Comparison of ENCODE assay signal across 5 fruit fly cellular contexts in the genomic region with DNA sequence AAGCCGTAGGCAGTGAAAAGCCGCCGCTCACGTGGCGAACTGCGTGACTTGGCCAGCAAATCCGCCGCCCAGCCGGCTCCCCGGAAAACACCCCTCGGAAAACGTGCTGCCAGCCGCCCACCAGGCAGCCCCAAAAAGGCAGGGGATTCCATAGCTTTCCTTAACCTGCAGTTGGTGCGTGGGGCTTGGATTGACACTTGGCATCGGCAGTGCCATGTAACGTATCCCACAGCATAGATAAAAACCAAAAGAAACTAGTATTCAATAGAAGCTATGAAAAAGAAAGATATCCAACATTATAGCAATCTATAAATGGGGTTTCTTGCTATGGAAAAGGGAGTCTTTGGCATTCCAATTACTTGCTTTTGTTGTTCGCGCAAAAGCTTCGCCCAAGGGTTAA.
TF ChIP-seq lines count a peak whose summit lies in the region.

No protein-coding gene starts in this region.

- no peak for TF ChIP-seq CTCF in whole organism, embryonic (GFP tag; optimal IDR thresholded peaks at IDR 0.05; lab: Kevin White, UChicago)

TF ChIP-seq in whole organism, adult, 20 proteins besides CTCF, POLR2A, EP300 and RAD21 (continues in another document):
- TF ChIP-seq Clk (GFP tag; optimal IDR thresholded peaks at IDR 0.05; lab: Kevin White, UChicago) (peak; percentile 92), tj (GFP tag; optimal IDR thresholded peaks at IDR 0.05; lab: Kevin White, UChicago) (peak; percentile 28), CG7101 (tag; optimal IDR thresholded peaks at IDR 0.05; lab: Kevin White, UChicago) (peak; percentile 81), pad (GFP tag; optimal IDR thresholded peaks at IDR 0.05; lab: Kevin White, UChicago) (peak; percentile 28), cnc (optimal IDR thresholded peaks at IDR 0.05; lab: Kevin White, UChicago) (no peak), kay (GFP tag; lab: Kevin White, UChicago; ENCODE audit: borderline replicate concordance) (no peak), Mnt (GFP tag; optimal IDR thresholded peaks at IDR 0.05; lab: Kevin White, UChicago) (no peak), Crg-1 (GFP tag; optimal IDR thresholded peaks at IDR 0.05; lab: Kevin White, UChicago) (no peak), bab1 (GFP tag; optimal IDR thresholded peaks at IDR 0.05; lab: Kevin White, UChicago) (no peak), toe (GFP tag; optimal IDR thresholded peaks at IDR 0.05; lab: Kevin White, UChicago) (peak; percentile 32), Hr96 (GFP tag; optimal IDR thresholded peaks at IDR 0.05; lab: Kevin White, UChicago) (peak; percentile 86), cic (GFP tag; optimal IDR thresholded peaks at IDR 0.05; lab: Kevin White, UChicago) (no peak), ovo (GFP tag; optimal IDR thresholded peaks at IDR 0.05; lab: Kevin White, UChicago) (no peak), CG5204 (GFP tag; optimal IDR thresholded peaks at IDR 0.05; lab: Kevin White, UChicago) (peak; percentile 65), CG14711 (tag; optimal IDR thresholded peaks at IDR 0.05; lab: Kevin White, UChicago) (peak; percentile 65), CG33017 (tag; optimal IDR thresholded peaks at IDR 0.05; lab: Kevin White, UChicago) (peak; percentile 49), CG11617 (GFP tag; optimal IDR thresholded peaks at IDR 0.05; lab: Kevin White, UChicago) (peak; percentile 79)

TF ChIP-seq in whole organism, embryonic, 481 proteins besides CTCF, POLR2A, EP300 and RAD21 (continues in another document):
- TF ChIP-seq Meics (GFP tag; optimal IDR thresholded peaks at IDR 0.05; lab: Kevin White, UChicago) (peak; percentile 6), CG11696 (GFP tag; IDR thresholded peaks at IDR 0.05; lab: Robert Waterston, UW) (no peak), CG10543 (GFP tag; optimal IDR thresholded peaks at IDR 0.05; lab: Kevin White, UChicago) (peak; percentile 8), cwo (GFP tag; optimal IDR thresholded peaks at IDR 0.05; lab: Kevin White, UChicago) (peak; percentile 69), CG18764 (GFP tag; optimal IDR thresholded peaks at IDR 0.05; lab: Kevin White, UChicago) (no peak), CG18599 (GFP tag; optimal IDR thresholded peaks at IDR 0.05; lab: Kevin White, UChicago) (peak; percentile 61), sens (GFP tag; lab: Kevin White, UChicago) (peak; percentile 52), lab (GFP tag; optimal IDR thresholded peaks at IDR 0.05; lab: Kevin White, UChicago) (peak; percentile 25), CG3281 (GFP tag; optimal IDR thresholded peaks at IDR 0.05; lab: Kevin White, UChicago) (peak; percentile 1), Med (GFP tag; lab: Kevin White, UChicago) (peak; percentile 69), CG13424 (tag; optimal IDR thresholded peaks at IDR 0.05; lab: Kevin White, UChicago) (peak; percentile 19), CG13894 (tag; optimal IDR thresholded peaks at IDR 0.05; lab: Kevin White, UChicago) (peak; percentile 9), row (GFP tag; IDR thresholded peaks at IDR 0.05; lab: Robert Waterston, UW) (peak; percentile 65), Deaf1 (tag; optimal IDR thresholded peaks at IDR 0.05; lab: Kevin White, UChicago) (no peak), CG7839 (tag; optimal IDR thresholded peaks at IDR 0.05; lab: Kevin White, UChicago) (peak; percentile 4), Hmr (GFP tag; optimal IDR thresholded peaks at IDR 0.05; lab: Kevin White, UChicago) (no peak), gcm2 (GFP tag; optimal IDR thresholded peaks at IDR 0.05; lab: Kevin White, UChicago) (no peak), CG43689 (GFP tag; IDR thresholded peaks at IDR 0.05; lab: Robert Waterston, UW) (no peak), E2f1 (GFP tag; IDR thresholded peaks at IDR 0.05; lab: Robert Waterston, UW) (no peak)

TF ChIP-seq in whole organism, prepupa, 60 proteins besides CTCF, POLR2A, EP300 and RAD21 (continues in another document):
- TF ChIP-seq CG6276 (GFP tag; optimal IDR thresholded peaks at IDR 0.05; lab: Kevin White, UChicago) (peak; percentile 15), CG15336 (GFP tag; IDR thresholded peaks at IDR 0.05; lab: Robert Waterston, UW) (peak; percentile 55), CG6854 (GFP tag; optimal IDR thresholded peaks at IDR 0.05; lab: Kevin White, UChicago) (no peak), Eip78C (GFP tag; lab: Kevin White, UChicago) (peak; percentile 54), Smox (GFP tag; optimal IDR thresholded peaks at IDR 0.05; lab: Kevin White, UChicago) (no peak), Hr38 (GFP tag; optimal IDR thresholded peaks at IDR 0.05; lab: Kevin White, UChicago) (no peak), Eip93F (GFP tag; optimal IDR thresholded peaks at IDR 0.05; lab: Kevin White, UChicago) (no peak), dsx (GFP tag; optimal IDR thresholded peaks at IDR 0.05; lab: Kevin White, UChicago; ENCODE audit: poor library complexity, severe bottlenecking) (no peak), CG8319 (GFP tag; optimal IDR thresholded peaks at IDR 0.05; lab: Kevin White, UChicago) (no peak), CG3919 (GFP tag; optimal IDR thresholded peaks at IDR 0.05; lab: Kevin White, UChicago) (peak; percentile 2), spab (GFP tag; optimal IDR thresholded peaks at IDR 0.05; lab: Kevin White, UChicago) (no peak), net (GFP tag; optimal IDR thresholded peaks at IDR 0.05; lab: Kevin White, UChicago) (peak; percentile 21), acj6 (GFP tag; optimal IDR thresholded peaks at IDR 0.05; lab: Kevin White, UChicago) (no peak), Blimp-1 (GFP tag; optimal IDR thresholded peaks at IDR 0.05; lab: Kevin White, UChicago) (no peak), esn (GFP tag; optimal IDR thresholded peaks at IDR 0.05; lab: Kevin White, UChicago) (no peak), pdm3 (GFP tag; optimal IDR thresholded peaks at IDR 0.05; lab: Kevin White, UChicago) (peak; percentile 11), CG10669 (GFP tag; optimal IDR thresholded peaks at IDR 0.05; lab: Kevin White, UChicago) (no peak), CG6163 (GFP tag; IDR thresholded peaks at IDR 0.05; lab: Robert Waterston, UW) (0 out of 3 replicates have a peak, but pooled peaks have one; percentile 14), CG10631 (GFP tag; optimal IDR thresholded peaks at IDR 0.05; lab: Kevin White, UChicago) (no peak)

TF ChIP-seq in whole organism, pupa, 21 proteins besides CTCF, POLR2A, EP300 and RAD21:
- no peak for TF ChIP-seq Snoo (tag; optimal IDR thresholded peaks at IDR 0.05; lab: Kevin White, UChicago)
- TF ChIP-seq CG10348 (GFP tag; IDR thresholded peaks at IDR 0.05; lab: Robert Waterston, UW): no peak
- no peak for TF ChIP-seq rn (GFP tag; IDR thresholded peaks at IDR 0.05; lab: Robert Waterston, UW)
- TF ChIP-seq CG17806 (tag; optimal IDR thresholded peaks at IDR 0.05; lab: Kevin White, UChicago): no peak
- no peak for TF ChIP-seq CG12605 (GFP tag; IDR thresholded peaks at IDR 0.05; lab: Robert Waterston, UW)
- TF ChIP-seq Pif1B (GFP tag; optimal IDR thresholded peaks at IDR 0.05; lab: Kevin White, UChicago): no peak
- no peak for TF ChIP-seq gl (tag; optimal IDR thresholded peaks at IDR 0.05; lab: Kevin White, UChicago)
- TF ChIP-seq CG15710 (tag; optimal IDR thresholded peaks at IDR 0.05; lab: Kevin White, UChicago): no peak
- TF ChIP-seq CG4496 (GFP tag; IDR thresholded peaks at IDR 0.05; lab: Robert Waterston, UW): no peak
- TF ChIP-seq CG34367 (tag; optimal IDR thresholded peaks at IDR 0.05; lab: Kevin White, UChicago): no peak
- peak; percentile 8 for TF ChIP-seq Pif1A (GFP tag; optimal IDR thresholded peaks at IDR 0.05; lab: Kevin White, UChicago)
- peak; percentile 58 for TF ChIP-seq CG32121 (GFP tag; IDR thresholded peaks at IDR 0.05; lab: Robert Waterston, UW)
- TF ChIP-seq CG9948 (tag; optimal IDR thresholded peaks at IDR 0.05; lab: Kevin White, UChicago): no peak
- TF ChIP-seq CG8159 (tag; optimal IDR thresholded peaks at IDR 0.05; lab: Kevin White, UChicago): no peak
- no peak for TF ChIP-seq D1 (tag; optimal IDR thresholded peaks at IDR 0.05; lab: Kevin White, UChicago)
- TF ChIP-seq CG14655 (GFP tag; optimal IDR thresholded peaks at IDR 0.05; lab: Kevin White, UChicago): no peak
- peak; percentile 3 for TF ChIP-seq CG8301 (tag; optimal IDR thresholded peaks at IDR 0.05; lab: Kevin White, UChicago)
- TF ChIP-seq Ets98B (GFP tag; IDR thresholded peaks at IDR 0.05; lab: Robert Waterston, UW): no peak
- TF ChIP-seq CG13204 (GFP tag; optimal IDR thresholded peaks at IDR 0.05; lab: Kevin White, UChicago): no peak

TF ChIP-seq in whole organism, wandering third instar larva, 38 proteins besides CTCF, POLR2A, EP300 and RAD21:
- no peak for TF ChIP-seq CrebA (GFP tag; optimal IDR thresholded peaks at IDR 0.05; lab: Kevin White, UChicago; ENCODE audit: borderline replicate concordance)
- no peak for TF ChIP-seq Rel (GFP tag; optimal IDR thresholded peaks at IDR 0.05; lab: Kevin White, UChicago)
- peak; percentile 55 for TF ChIP-seq Rel (tag; optimal IDR thresholded peaks at IDR 0.05; lab: Kevin White, UChicago)
